Fruit fly (Drosophila melanogaster): Measurements from ENCODE around the gene MagR.
A peak's percentile ranks its signal among the peaks of the same experiment; 100 is the strongest.

The MagR gene

dm6 chrX:15759752-15760446 lies 25.8 kb downstream of the MagR start:
- TF ChIP-seq EcR (GFP tag; optimal IDR thresholded peaks at IDR 0.05), result peak; percentile 11
- TF ChIP-seq CG32121 (GFP tag; IDR thresholded peaks at IDR 0.05), result no peak

DNA sequence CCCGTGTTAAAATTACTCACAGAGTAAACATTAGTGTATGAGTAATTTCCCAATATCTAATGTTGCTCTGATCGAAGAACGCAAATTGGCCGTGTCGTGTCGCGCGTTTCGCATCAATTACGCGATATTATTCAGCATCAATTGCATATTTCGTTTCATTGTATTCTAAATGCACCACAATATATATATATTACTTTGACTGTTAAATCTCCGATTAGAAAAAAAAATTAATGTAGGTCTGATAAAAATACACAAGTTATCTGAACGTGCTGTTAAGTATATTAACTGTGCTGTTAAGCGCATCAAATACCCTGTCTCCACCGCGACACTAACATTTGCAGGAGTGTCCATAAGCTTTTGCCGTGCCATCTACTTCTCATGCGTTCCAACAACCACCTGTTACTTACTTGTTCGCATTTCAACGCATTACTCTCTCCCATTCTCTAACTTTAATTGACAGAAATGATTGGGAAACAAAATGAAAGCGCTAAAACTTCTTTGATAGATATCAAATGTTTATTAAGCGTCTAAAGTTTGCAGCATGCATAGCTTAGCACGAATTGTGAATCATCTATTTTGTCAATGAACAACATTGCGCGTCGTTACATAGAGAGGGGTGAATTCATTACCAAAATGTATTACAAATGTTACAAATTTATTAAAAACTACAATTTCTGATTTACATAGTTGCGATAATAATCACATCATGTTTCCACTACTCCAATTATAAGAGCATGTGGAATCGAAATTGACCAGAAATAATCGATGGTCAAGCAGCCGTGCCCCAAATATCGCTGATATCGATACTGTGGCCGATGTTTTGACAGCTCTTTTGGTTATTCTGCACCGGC lies 26.6 kb downstream of the MagR start, which contains the start of the genes Graf and mRpL3:
Gene Graf, minus strand, starts transcription at position 287 of the 851 bp plus-strand sequence.
Gene mRpL3, plus strand, starts transcription at position 802 of the 851 bp plus-strand sequence.
- TF ChIP-seq CG34367 (tag; optimal IDR thresholded peaks at IDR 0.05), result no peak
- no peak for TF ChIP-seq EcR (GFP tag; optimal IDR thresholded peaks at IDR 0.05)
- TF ChIP-seq rn (GFP tag; IDR thresholded peaks at IDR 0.05), result no peak
- TF ChIP-seq CG8301 (tag; optimal IDR thresholded peaks at IDR 0.05), result no peak
- TF ChIP-seq CG13204 (GFP tag; optimal IDR thresholded peaks at IDR 0.05), result no peak
- TF ChIP-seq CG9948 (tag; optimal IDR thresholded peaks at IDR 0.05), result no peak
- no peak for TF ChIP-seq Pif1A (GFP tag; optimal IDR thresholded peaks at IDR 0.05)
- TF ChIP-seq CG14655 (GFP tag; optimal IDR thresholded peaks at IDR 0.05), result no peak
- TF ChIP-seq CG15710 (tag; optimal IDR thresholded peaks at IDR 0.05), result no peak
- TF ChIP-seq CG8159 (tag; optimal IDR thresholded peaks at IDR 0.05), result no peak
- TF ChIP-seq fd96Ca (GFP tag; IDR thresholded peaks at IDR 0.05), result no peak
- no peak for TF ChIP-seq Ets98B (GFP tag; IDR thresholded peaks at IDR 0.05)
- no peak for TF ChIP-seq CG10348 (GFP tag; IDR thresholded peaks at IDR 0.05)
- TF ChIP-seq Snoo (tag; optimal IDR thresholded peaks at IDR 0.05), result no peak
- no peak for TF ChIP-seq gl (tag; optimal IDR thresholded peaks at IDR 0.05)
- no peak for TF ChIP-seq CG32121 (GFP tag; IDR thresholded peaks at IDR 0.05)
- TF ChIP-seq D1 (tag; optimal IDR thresholded peaks at IDR 0.05), result no peak

DNA sequence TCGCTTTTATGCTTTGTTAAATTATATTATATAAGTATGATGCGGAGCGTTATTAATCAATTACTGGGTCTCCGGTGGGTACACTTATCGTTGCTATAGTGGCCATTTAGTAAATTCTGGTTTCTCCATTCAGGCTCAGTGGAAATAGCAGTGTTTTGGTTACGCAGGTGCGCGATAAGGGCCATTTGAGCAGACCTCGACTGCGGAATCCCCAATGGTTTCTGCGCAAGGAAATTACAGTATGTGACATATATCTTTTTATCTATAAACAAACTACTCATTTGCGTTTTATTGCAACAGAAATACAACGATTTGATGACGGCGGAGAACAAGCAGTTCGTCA lies 27.2 kb downstream of the MagR start:
- TF ChIP-seq D1 (tag; optimal IDR thresholded peaks at IDR 0.05) (no peak), Pif1A (GFP tag; optimal IDR thresholded peaks at IDR 0.05) (no peak), Snoo (tag; optimal IDR thresholded peaks at IDR 0.05) (no peak), CG34367 (tag; optimal IDR thresholded peaks at IDR 0.05) (no peak), CG14655 (GFP tag; optimal IDR thresholded peaks at IDR 0.05) (no peak), CG17806 (tag; optimal IDR thresholded peaks at IDR 0.05) (no peak), gl (tag; optimal IDR thresholded peaks at IDR 0.05) (no peak), CG13204 (GFP tag; optimal IDR thresholded peaks at IDR 0.05) (no peak), CG8301 (tag; optimal IDR thresholded peaks at IDR 0.05) (no peak), Pif1B (GFP tag; optimal IDR thresholded peaks at IDR 0.05) (no peak), EcR (GFP tag; optimal IDR thresholded peaks at IDR 0.05) (no peak), CG32121 (GFP tag; IDR thresholded peaks at IDR 0.05) (no peak), CG12605 (GFP tag; IDR thresholded peaks at IDR 0.05) (no peak), fd96Ca (GFP tag; IDR thresholded peaks at IDR 0.05) (no peak), rn (GFP tag; IDR thresholded peaks at IDR 0.05) (no peak), CG15710 (tag; optimal IDR thresholded peaks at IDR 0.05) (no peak), CG4496 (GFP tag; IDR thresholded peaks at IDR 0.05) (no peak)

DNA sequence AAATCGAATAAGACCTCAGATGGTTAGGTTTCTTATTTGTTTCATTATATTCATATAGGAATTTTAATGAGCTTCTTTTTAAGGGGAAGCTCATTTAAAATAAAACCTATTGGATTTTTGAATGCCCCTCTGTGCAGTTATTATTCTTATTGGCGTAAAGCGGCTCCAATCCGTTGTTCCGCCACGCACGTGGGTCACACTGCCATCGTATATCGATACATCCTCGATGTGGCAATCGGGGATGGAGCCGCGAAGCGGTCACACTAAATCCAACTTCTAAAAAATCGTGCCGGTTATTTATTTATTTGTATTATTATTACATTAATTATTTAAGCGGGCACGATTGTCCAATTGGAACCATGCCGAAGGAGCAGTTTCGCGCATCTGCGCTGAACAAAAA lies 28.7 kb downstream of the MagR start, which contains the start of gene Polr3A:
Gene Polr3A, plus strand, starts transcription at position 234 of the 400 bp plus-strand sequence.
- TF ChIP-seq Ets98B (GFP tag; IDR thresholded peaks at IDR 0.05) (no peak), EcR (GFP tag; optimal IDR thresholded peaks at IDR 0.05) (no peak), CG4496 (GFP tag; IDR thresholded peaks at IDR 0.05) (no peak), CG32121 (GFP tag; IDR thresholded peaks at IDR 0.05) (no peak), CG34367 (tag; optimal IDR thresholded peaks at IDR 0.05) (no peak), rn (GFP tag; IDR thresholded peaks at IDR 0.05) (no peak), D1 (tag; optimal IDR thresholded peaks at IDR 0.05) (no peak), CG12605 (GFP tag; IDR thresholded peaks at IDR 0.05) (no peak), fd96Ca (GFP tag; IDR thresholded peaks at IDR 0.05) (no peak), CG13204 (GFP tag; optimal IDR thresholded peaks at IDR 0.05) (no peak), CG8159 (tag; optimal IDR thresholded peaks at IDR 0.05) (no peak), CG15710 (tag; optimal IDR thresholded peaks at IDR 0.05) (no peak), gl (tag; optimal IDR thresholded peaks at IDR 0.05) (no peak), CG17806 (tag; optimal IDR thresholded peaks at IDR 0.05) (no peak), Pif1B (GFP tag; optimal IDR thresholded peaks at IDR 0.05) (no peak), Snoo (tag; optimal IDR thresholded peaks at IDR 0.05) (no peak)

dm6 chrX:15766395-15766866 lies 32.4 kb downstream of the MagR start, which contains the start of gene CG8952:
CG8952 (minus strand) TSS chrX:15766445.
- TF ChIP-seq CG14655 (GFP tag; optimal IDR thresholded peaks at IDR 0.05) (no peak), Pif1A (GFP tag; optimal IDR thresholded peaks at IDR 0.05) (no peak)

dm6 chrX:15769457-15769856 lies 35.4 kb downstream of the MagR start, which contains the start of gene CG33172:
CG33172 (plus strand) TSS chrX:15769664.
- TF ChIP-seq EcR (GFP tag; optimal IDR thresholded peaks at IDR 0.05) (no peak), CG12605 (GFP tag; IDR thresholded peaks at IDR 0.05) (no peak), CG34367 (tag; optimal IDR thresholded peaks at IDR 0.05) (no peak), CG8301 (tag; optimal IDR thresholded peaks at IDR 0.05) (no peak), Snoo (tag; optimal IDR thresholded peaks at IDR 0.05) (no peak), CG4496 (GFP tag; IDR thresholded peaks at IDR 0.05) (no peak), CG9948 (tag; optimal IDR thresholded peaks at IDR 0.05) (no peak), CG8159 (tag; optimal IDR thresholded peaks at IDR 0.05) (no peak), CG14655 (GFP tag; optimal IDR thresholded peaks at IDR 0.05) (no peak), gl (tag; optimal IDR thresholded peaks at IDR 0.05) (no peak), CG17806 (tag; optimal IDR thresholded peaks at IDR 0.05) (no peak), CG32121 (GFP tag; IDR thresholded peaks at IDR 0.05) (no peak), CG15710 (tag; optimal IDR thresholded peaks at IDR 0.05) (no peak), Pif1B (GFP tag; optimal IDR thresholded peaks at IDR 0.05) (no peak), rn (GFP tag; IDR thresholded peaks at IDR 0.05) (no peak), CG13204 (GFP tag; optimal IDR thresholded peaks at IDR 0.05) (no peak), D1 (tag; optimal IDR thresholded peaks at IDR 0.05) (no peak)

All from whole organism, pupa.